Worm (Caenorhabditis elegans): ENCODE data around the gene col-19.

ce11 chrX:438396-438795 lies 16.9 kb downstream of the col-19 start:
- TF ChIP-seq egl-27 (tag; optimal IDR thresholded peaks at IDR 0.05) (no peak), aha-1 (tag) (no peak), mxl-3 (GFP tag; optimal IDR thresholded peaks at IDR 0.05) (no peak), unc-62 (GFP tag; optimal IDR thresholded peaks at IDR 0.05 in 1 of 2) (peak in 1 of 2 experiments; percentile 14), unc-62 (tag; optimal IDR thresholded peaks at IDR 0.05) (no peak), nhr-11 (tag; optimal IDR thresholded peaks at IDR 0.05) (no peak)

Data from whole organism, L4 larva.